Worm (Caenorhabditis elegans) whole organism, late embryonic: ENCODE measurements around the gene cutl-2.

ENCODE experiments used
- gmeb-2 ChIP-seq: sonication (generic microtip); optimal IDR thresholded peaks from 2 replicates; lab custom pipeline; 2016; ENCODE audit warnings: missing genetic modification characterization, inconsistent platforms, missing compliant biosample characterization
- pax-1 ChIP-seq: fragments of 150-350 bp; optimal IDR thresholded peaks from 2 replicates; lab custom pipeline; 2014; ENCODE audit warnings: missing biosample characterization, missing genetic modification characterization

DNA sequence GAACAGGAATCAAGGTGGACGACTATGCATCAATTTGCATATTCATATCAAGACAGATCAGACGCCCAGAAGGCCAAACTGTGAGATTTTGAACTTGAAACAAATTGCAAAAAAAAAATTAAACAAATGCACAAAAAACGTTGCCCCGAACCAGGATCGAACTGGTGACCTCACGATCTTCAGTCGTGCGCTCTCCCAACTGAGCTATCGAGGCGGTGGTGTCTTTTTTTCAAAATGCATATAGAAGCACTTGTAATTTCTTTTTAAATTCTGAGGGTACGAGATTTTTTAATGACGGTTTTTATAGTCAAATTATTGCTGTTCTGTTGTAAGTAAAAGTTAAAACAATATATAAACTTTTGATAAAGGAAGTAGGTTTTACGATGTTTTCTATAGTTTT is 11.4 kb downstream of the cutl-2 start:
- TF ChIP-seq pax-1 (tag; lab: Kevin White, UChicago), result no peak
- TF ChIP-seq gmeb-2 (tag; lab: Kevin White, UChicago), result no peak
